Fruit fly (Drosophila melanogaster) whole organism, embryonic: ENCODE results near the gene RpL10Ab.

Experiments
- CG10565 ChIP-seq: fragments of 200-800 bp; sonication (Bioruptor generic); optimal IDR thresholded peaks from 3 replicates; lab custom pipeline; 2016; ENCODE audit warnings: missing biosample characterization, mild to moderate bottlenecking, missing genetic modification characterization
- CG11085 ChIP-seq: fragments of 200-800 bp; sonication (Bioruptor generic); IDR thresholded peaks from 2 replicates; pipeline ENCODE4 v1.3.6; 2022; ENCODE audit warnings: missing biosample characterization, missing genetic modification characterization
- CG11695 ChIP-seq: fragments of 200-800 bp; sonication (Bioruptor generic); IDR thresholded peaks from 3 replicates; pipeline ENCODE4 v1.3.6; 2022; ENCODE audit warnings: missing biosample characterization, missing genetic modification characterization
- CG11696 ChIP-seq: fragments of 200-800 bp; sonication (Bioruptor generic); IDR thresholded peaks from 2 replicates; pipeline ENCODE4 v1.3.6; 2022; ENCODE audit warnings: missing biosample characterization, missing genetic modification characterization
- CG12391 ChIP-seq: fragments of 200-800 bp; sonication (Bioruptor generic); optimal IDR thresholded peaks from 3 replicates; lab custom pipeline; 2018; ENCODE audit warnings: missing biosample characterization, mild to moderate bottlenecking, missing genetic modification characterization, moderate library complexity
- CG13287 ChIP-seq: fragments of 200-800 bp; sonication (Bioruptor generic); IDR thresholded peaks from 2 replicates; pipeline ENCODE4 v1.3.6; 2022; ENCODE audit warnings: missing biosample characterization, missing genetic modification characterization; ENCODE audit not compliant: partially characterized antibody
- CG13624 ChIP-seq: fragments of 200-800 bp; sonication (Bioruptor generic); optimal IDR thresholded peaks from 2 replicates; lab custom pipeline; 2016; ENCODE audit warnings: missing biosample characterization, missing genetic modification characterization
- CG14667 ChIP-seq: fragments of 200-800 bp; sonication (Bioruptor generic); IDR thresholded peaks from 2 replicates; pipeline ENCODE4 v1.3.6; 2022; ENCODE audit warnings: missing biosample characterization, missing genetic modification characterization
- CG15696 ChIP-seq: fragments of 200-800 bp; sonication (Bioruptor generic); optimal IDR thresholded peaks from 2 replicates; lab custom pipeline; 2019; ENCODE audit warnings: missing biosample characterization, mild to moderate bottlenecking, missing genetic modification characterization, moderate library complexity
- CG17186 ChIP-seq: fragments of 200-800 bp; sonication (Bioruptor generic); optimal IDR thresholded peaks from 3 replicates; lab custom pipeline; 2017; ENCODE audit warnings: missing biosample characterization, missing genetic modification reagents, missing genetic modification characterization
- CG17361 ChIP-seq: fragments of 200-800 bp; sonication (Bioruptor generic); IDR thresholded peaks from 3 replicates; pipeline ENCODE4 v1.3.6; 2022; ENCODE audit warnings: missing biosample characterization, missing genetic modification characterization
- CG17568 ChIP-seq: fragments of 200-800 bp; sonication (Bioruptor generic); optimal IDR thresholded peaks from 2 replicates; lab custom pipeline; 2018; ENCODE audit warnings: missing biosample characterization, mild to moderate bottlenecking, missing genetic modification characterization, moderate library complexity
- CG17829 ChIP-seq: fragments of 200-800 bp; optimal IDR thresholded peaks from 2 replicates; lab custom pipeline; 2019; ENCODE audit warnings: missing biosample characterization, mild to moderate bottlenecking, missing genetic modification characterization, moderate library complexity
- CG2875 ChIP-seq: fragments of 200-800 bp; sonication (Bioruptor generic); optimal IDR thresholded peaks from 2 replicates; lab custom pipeline; 2017; ENCODE audit warnings: missing biosample characterization, mild to moderate bottlenecking, missing genetic modification characterization, missing genetic modification reagents
- CG3726 ChIP-seq: fragments of 200-800 bp; sonication (Bioruptor generic); IDR thresholded peaks from 3 replicates; pipeline ENCODE4, ENCODE4 v1.3.6; 2022; ENCODE audit warnings: missing biosample characterization, missing genetic modification characterization
- CG4424 ChIP-seq: fragments of 200-800 bp; sonication (Bioruptor generic); optimal IDR thresholded peaks from 3 replicates; lab custom pipeline; 2016; ENCODE audit warnings: missing biosample characterization, missing genetic modification characterization
- CG4854 ChIP-seq: fragments of 200-800 bp; sonication (Bioruptor generic); optimal IDR thresholded peaks from 2 replicates; lab custom pipeline; 2016; ENCODE audit warnings: missing biosample characterization, missing genetic modification characterization, inconsistent platforms
- CG6854 ChIP-seq: fragments of 200-800 bp; sonication (Bioruptor generic); optimal IDR thresholded peaks from 3 replicates; lab custom pipeline; 2017; ENCODE audit warnings: missing biosample characterization, mild to moderate bottlenecking, missing genetic modification characterization
- CG7556 ChIP-seq: fragments of 200-800 bp; sonication (Bioruptor generic); optimal IDR thresholded peaks from 2 replicates; lab custom pipeline; 2017; ENCODE audit warnings: missing biosample characterization, mild to moderate bottlenecking, missing genetic modification characterization
- CG7928 ChIP-seq: fragments of 200-800 bp; sonication (Bioruptor generic); optimal IDR thresholded peaks from 2 replicates; lab custom pipeline; 2017; ENCODE audit warnings: missing biosample characterization, mild to moderate bottlenecking, missing genetic modification characterization
- CG8089 ChIP-seq: fragments of 200-800 bp; sonication (Bioruptor generic); optimal IDR thresholded peaks from 3 replicates; lab custom pipeline; 2016; ENCODE audit warnings: missing biosample characterization, missing genetic modification characterization
- CG9215 ChIP-seq: fragments of 200-800 bp; sonication (Bioruptor generic); IDR thresholded peaks from 2 replicates; pipeline ENCODE4 v1.3.6; 2022; ENCODE audit warnings: missing biosample characterization, missing genetic modification characterization
- Deaf1 ChIP-seq: fragments of 200-800 bp; optimal IDR thresholded peaks from 3 replicates; lab custom pipeline; 2019; ENCODE audit warnings: missing biosample characterization, mild to moderate bottlenecking, missing genetic modification characterization, moderate library complexity
- Dfd ChIP-seq, 2 experiments: fragments of >200 bp; optimal IDR thresholded peaks; 2 replicates each; lab custom pipeline; 2017; ENCODE audit warnings: missing biosample characterization in 2 of 2, missing genetic modification characterization in 2 of 2
- H15 ChIP-seq: fragments of 200-800 bp; sonication (Bioruptor generic); IDR thresholded peaks from 3 replicates; pipeline ENCODE4 v1.3.6; 2022; ENCODE audit warnings: missing biosample characterization, missing genetic modification characterization
- HLH54F ChIP-seq: fragments of 200-800 bp; sonication (Bioruptor generic); optimal IDR thresholded peaks from 3 replicates; lab custom pipeline; 2016; ENCODE audit warnings: missing biosample characterization, missing genetic modification characterization
- Hr3 ChIP-seq: fragments of 200-800 bp; sonication (Bioruptor generic); optimal IDR thresholded peaks from 3 replicates; lab custom pipeline; 2016; ENCODE audit warnings: missing biosample characterization, missing genetic modification characterization
- Max ChIP-seq: fragments of 200-800 bp; sonication (Bioruptor generic); optimal IDR thresholded peaks from 2 replicates; lab custom pipeline; 2016; ENCODE audit warnings: missing biosample characterization, mild to moderate bottlenecking, missing genetic modification characterization
- NFAT ChIP-seq: fragments of 200-800 bp; sonication (Bioruptor generic); IDR thresholded peaks from 2 replicates; pipeline ENCODE4 v1.3.6; 2022; ENCODE audit warnings: missing biosample characterization, missing genetic modification characterization
- Oaz ChIP-seq: fragments of 200-800 bp; sonication (Bioruptor generic); IDR thresholded peaks from 2 replicates; pipeline ENCODE4 v1.3.6; 2022; ENCODE audit warnings: missing biosample characterization, missing genetic modification characterization
- Rfx ChIP-seq: fragments of 200-800 bp; sonication (Bioruptor generic); IDR thresholded peaks from 2 replicates; pipeline ENCODE4 v1.3.6; 2022; ENCODE audit warnings: missing biosample characterization, missing genetic modification characterization
- Sin3A ChIP-seq: fragments of >200 bp; optimal IDR thresholded peaks from 2 replicates; lab custom pipeline; 2018
- Six4 ChIP-seq: fragments of 200-800 bp; sonication (Bioruptor generic); optimal IDR thresholded peaks from 2 replicates; lab custom pipeline; 2016; ENCODE audit warnings: missing biosample characterization, missing genetic modification characterization
- TFAM ChIP-seq: fragments of 200-800 bp; sonication (Bioruptor generic); optimal IDR thresholded peaks from 2 replicates; lab custom pipeline; 2017; ENCODE audit warnings: missing biosample characterization, missing genetic modification characterization, inconsistent platforms
- ftz-f1 ChIP-seq: fragments of 200-800 bp; sonication (Bioruptor generic); optimal IDR thresholded peaks from 2 replicates; lab custom pipeline; 2016; ENCODE audit warnings: missing biosample characterization, missing genetic modification characterization
- gcm2 ChIP-seq: fragments of 200-800 bp; sonication (Bioruptor generic); optimal IDR thresholded peaks from 2 replicates; lab custom pipeline; 2016; ENCODE audit warnings: missing biosample characterization, missing genetic modification characterization
- grau ChIP-seq: fragments of 200-800 bp; optimal IDR thresholded peaks from 3 replicates; lab custom pipeline; 2019; ENCODE audit warnings: missing biosample characterization, mild to moderate bottlenecking, missing genetic modification characterization, moderate library complexity
- gro ChIP-seq: fragments of 200-800 bp; sonication (Bioruptor generic); optimal IDR thresholded peaks from 2 replicates; lab custom pipeline; 2016; ENCODE audit warnings: missing biosample characterization, missing genetic modification characterization
- ham ChIP-seq: fragments of 200-800 bp; sonication (Bioruptor generic); IDR thresholded peaks from 2 replicates; pipeline ENCODE4 v1.3.6; 2022; ENCODE audit warnings: missing biosample characterization, missing genetic modification characterization
- knrl ChIP-seq: fragments of 200-800 bp; sonication (Bioruptor generic); IDR thresholded peaks from 3 replicates; pipeline ENCODE4 v1.3.6; 2022; ENCODE audit warnings: missing biosample characterization, missing genetic modification characterization; ENCODE audit not compliant: partially characterized antibody
- lov ChIP-seq, 2 experiments: fragments of 200-800 bp in 1 of 2; fragments of >200 bp in 1 of 2; sonication (Bioruptor generic) in 1 of 2; IDR thresholded peaks in 1 of 2; optimal IDR thresholded peaks in 1 of 2; 2 replicates in 1 of 2; 3 replicates in 1 of 2; pipeline versions ENCODE4 v1.3.6 to Lab custom; 2017 to 2022; ENCODE audit warnings: missing biosample characterization in 1 of 2, missing genetic modification characterization in 1 of 2
- mirr ChIP-seq: fragments of 200-800 bp; sonication (Bioruptor generic); optimal IDR thresholded peaks from 3 replicates; lab custom pipeline; 2018; ENCODE audit warnings: missing biosample characterization, mild to moderate bottlenecking, missing genetic modification characterization
- nom ChIP-seq: fragments of 200-800 bp; sonication (Bioruptor generic); optimal IDR thresholded peaks from 2 replicates; lab custom pipeline; 2017; ENCODE audit warnings: missing biosample characterization, missing genetic modification characterization, mild to moderate bottlenecking, moderate library complexity, missing genetic modification reagents
- org-1 ChIP-seq: fragments of 200-800 bp; sonication (Bioruptor generic); optimal IDR thresholded peaks from 2 replicates; lab custom pipeline; 2017; ENCODE audit warnings: missing biosample characterization, missing genetic modification characterization
- pnt ChIP-seq: fragments of 200-800 bp; sonication (Bioruptor generic); optimal IDR thresholded peaks from 3 replicates; lab custom pipeline; 2016; ENCODE audit warnings: missing biosample characterization, missing genetic modification characterization
- repo ChIP-seq: fragments of 200-800 bp; sonication (Bioruptor generic); optimal IDR thresholded peaks from 2 replicates; lab custom pipeline; 2016; ENCODE audit warnings: missing biosample characterization, missing genetic modification characterization
- rib ChIP-seq: fragments of 200-800 bp; sonication (Bioruptor generic); IDR thresholded peaks from 2 replicates; pipeline ENCODE4 v1.3.6; 2022; ENCODE audit warnings: missing biosample characterization, missing genetic modification characterization
- sd ChIP-seq: fragments of 200-800 bp; sonication (Bioruptor generic); optimal IDR thresholded peaks from 3 replicates; lab custom pipeline; 2018; ENCODE audit warnings: missing biosample characterization, mild to moderate bottlenecking, missing genetic modification characterization, moderate library complexity
- ssp ChIP-seq: fragments of 200-800 bp; sonication (Bioruptor generic); IDR thresholded peaks from 2 replicates; pipeline ENCODE4 v1.3.6; 2022; ENCODE audit warnings: missing biosample characterization, missing genetic modification characterization
- tin ChIP-seq: fragments of 200-800 bp; sonication (Bioruptor generic); optimal IDR thresholded peaks from 3 replicates; lab custom pipeline; 2016; ENCODE audit warnings: missing biosample characterization, missing genetic modification characterization
- zen ChIP-seq: fragments of 200-800 bp; sonication (Bioruptor generic); optimal IDR thresholded peaks from 3 replicates; lab custom pipeline; 2018; ENCODE audit warnings: missing biosample characterization, mild to moderate bottlenecking, missing genetic modification characterization, moderate library complexity
- zen2 ChIP-seq: fragments of 200-800 bp; sonication (Bioruptor generic); IDR thresholded peaks from 3 replicates; pipeline ENCODE4 v1.3.6; 2022; ENCODE audit warnings: missing biosample characterization, missing genetic modification characterization; ENCODE audit not compliant: partially characterized antibody

The RpL10Ab gene

DNA sequence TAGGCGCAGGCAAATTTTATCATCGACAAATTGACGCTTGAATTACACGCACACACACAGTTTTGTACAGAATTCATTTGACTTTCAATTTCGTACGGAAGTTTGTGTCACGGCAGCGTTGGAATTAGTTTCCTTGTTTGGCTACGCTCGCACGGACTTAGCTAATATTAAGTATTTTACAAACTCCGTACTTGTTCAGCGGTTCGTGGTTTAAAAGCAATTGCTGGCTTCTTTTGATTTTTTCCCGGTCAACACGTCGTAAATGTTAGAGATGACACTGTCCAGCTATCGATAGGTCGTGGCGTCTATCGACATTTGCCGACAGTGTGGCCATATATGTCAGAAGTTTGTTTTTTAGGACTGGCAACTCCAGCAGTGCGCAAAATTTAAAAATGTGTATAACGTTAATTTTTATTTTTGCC, 10.7 kb downstream of the RpL10Ab start, which contains the start of gene CycA (continued):
- no peak for TF ChIP-seq CG3726 (GFP tag; lab: Robert Waterston, UW)
- no peak for TF ChIP-seq rib
- TF ChIP-seq Sin3A (lab: Kevin White, UChicago), result peak; percentile 56
- no peak for TF ChIP-seq CG14667 (GFP tag; lab: Robert Waterston, UW)
- TF ChIP-seq repo, result no peak
- no peak for TF ChIP-seq Rfx (GFP tag; lab: Robert Waterston, UW)
- no peak for TF ChIP-seq tin (GFP tag; lab: Kevin White, UChicago)
- peak; percentile 68; the same call in 1 of the 3 replicates for TF ChIP-seq zen2 (GFP tag; lab: Robert Waterston, UW)
- TF ChIP-seq CG4854 (GFP tag; lab: Kevin White, UChicago), result no peak
- no peak for TF ChIP-seq ham (GFP tag; lab: Robert Waterston, UW)
- TF ChIP-seq pnt (GFP tag; lab: Kevin White, UChicago), result no peak
- TF ChIP-seq zen (tag; lab: Kevin White, UChicago), result peak; percentile 29
- no peak for TF ChIP-seq gcm2 (GFP tag; lab: Kevin White, UChicago)
- TF ChIP-seq CG17829 (tag; lab: Kevin White, UChicago), result peak; percentile 47
- peak; percentile 22 for TF ChIP-seq Max
- no peak for TF ChIP-seq Hr3
- no peak for TF ChIP-seq ftz-f1 (GFP tag; lab: Kevin White, UChicago)
- TF ChIP-seq org-1 (GFP tag; lab: Kevin White, UChicago), result no peak
- TF ChIP-seq CG7556 (GFP tag; lab: Kevin White, UChicago), result no peak
- TF ChIP-seq CG9215 (GFP tag; lab: Robert Waterston, UW), result peak; percentile 99
- TF ChIP-seq ssp (GFP tag; lab: Robert Waterston, UW), result no peak
- TF ChIP-seq CG11085 (GFP tag; lab: Robert Waterston, UW), result no peak
- no peak for TF ChIP-seq sd (tag; lab: Kevin White, UChicago)
- no peak for TF ChIP-seq mirr (GFP tag; lab: Kevin White, UChicago)
- TF ChIP-seq CG2875, result no peak
- peak; percentile 23 for TF ChIP-seq Deaf1 (tag; lab: Kevin White, UChicago)
- no peak for TF ChIP-seq Dfd (GFP tag; optimal IDR thresholded peaks at IDR 0.05; lab: Kevin White, UChicago)
- no peak for TF ChIP-seq CG8089 (GFP tag; lab: Kevin White, UChicago)
- TF ChIP-seq NFAT, result no peak
- no peak for TF ChIP-seq Six4
- TF ChIP-seq CG17568 (GFP tag; lab: Kevin White, UChicago), result peak; percentile 33
- TF ChIP-seq CG12391, result peak; percentile 25
- TF ChIP-seq TFAM (GFP tag; lab: Kevin White, UChicago), result no peak
- TF ChIP-seq gro (GFP tag; lab: Kevin White, UChicago), result peak; percentile 55
- no peak for TF ChIP-seq CG7928
- TF ChIP-seq H15, result no peak
- no peak for TF ChIP-seq CG11695
- TF ChIP-seq knrl (GFP tag; lab: Robert Waterston, UW), result peak; percentile 90
- TF ChIP-seq Oaz (GFP tag; lab: Robert Waterston, UW), result no peak
- TF ChIP-seq CG10565 (GFP tag; lab: Kevin White, UChicago), result no peak
- TF ChIP-seq CG15696 (tag; lab: Kevin White, UChicago), result no peak
- no peak for TF ChIP-seq CG17361 (GFP tag; lab: Robert Waterston, UW)
- TF ChIP-seq CG6854, result no peak
- TF ChIP-seq lov (optimal IDR thresholded peaks at IDR 0.05; lab: Kevin White, UChicago), result no peak
- TF ChIP-seq lov (GFP tag; IDR thresholded peaks at IDR 0.05; lab: Robert Waterston, UW), result no peak
- TF ChIP-seq CG4424 (GFP tag; lab: Kevin White, UChicago), result no peak
- TF ChIP-seq CG17186 (GFP tag; lab: Kevin White, UChicago), result peak; percentile 73
- no peak for TF ChIP-seq CG11696 (GFP tag; lab: Robert Waterston, UW)
- TF ChIP-seq nom (GFP tag; lab: Kevin White, UChicago), result no peak
- peak; percentile 90 for TF ChIP-seq CG13287 (GFP tag; lab: Robert Waterston, UW)
- no peak for TF ChIP-seq grau (tag; lab: Kevin White, UChicago)
- TF ChIP-seq CG13624, result peak; percentile 31
- no peak for TF ChIP-seq HLH54F
